Worm (Caenorhabditis elegans): Measurements from ENCODE around the gene glb-4.

glb-4 gene

DNA sequence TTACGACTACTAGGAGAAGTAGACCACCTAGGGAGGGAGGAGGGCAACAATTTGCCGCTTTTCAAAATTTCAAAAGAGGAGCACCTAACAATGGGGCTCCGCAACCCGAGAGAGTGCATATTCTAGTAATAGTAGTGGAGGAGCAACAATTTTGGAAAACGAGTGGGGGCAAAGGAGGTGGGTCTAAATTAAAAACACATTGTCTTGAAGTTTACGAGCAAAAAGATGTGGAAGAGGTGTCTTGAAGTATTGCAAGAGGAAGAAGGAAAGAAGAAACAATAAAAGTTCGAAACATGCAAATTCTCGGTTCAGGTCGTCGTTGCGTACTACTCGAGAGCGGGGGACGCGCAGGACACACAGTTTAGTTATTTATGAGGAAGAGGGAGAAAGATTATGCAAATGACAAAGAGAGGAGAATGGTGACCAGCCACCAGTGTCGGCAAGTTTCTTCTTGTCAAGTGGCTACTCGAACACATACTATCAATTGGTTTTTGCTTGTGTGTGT lies 46.8 kb downstream of the glb-4 start:
- no peak for TF ChIP-seq peb-1 (tag; optimal IDR thresholded peaks at IDR 0.05)
- TF ChIP-seq mab-5 (tag; optimal IDR thresholded peaks at IDR 0.05) = no peak
- TF ChIP-seq dmd-4 (tag; optimal IDR thresholded peaks at IDR 0.05) = no peak
- no peak for TF ChIP-seq elt-3 (tag; optimal IDR thresholded peaks at IDR 0.05)
- no peak for TF ChIP-seq alr-1 (tag; optimal IDR thresholded peaks at IDR 0.05)
- TF ChIP-seq nhr-237 (tag; optimal IDR thresholded peaks at IDR 0.05) = no peak
- TF ChIP-seq F13H6.1 (tag; optimal IDR thresholded peaks at IDR 0.05) = no peak
- TF ChIP-seq C34F6.9 (tag; optimal IDR thresholded peaks at IDR 0.05) = no peak
- no peak for TF ChIP-seq ztf-4 (tag; optimal IDR thresholded peaks at IDR 0.05)
- TF ChIP-seq zag-1 (tag; optimal IDR thresholded peaks at IDR 0.05) = no peak
- TF ChIP-seq gmeb-1 (tag; optimal IDR thresholded peaks at IDR 0.05) = no peak
- TF ChIP-seq lin-39 (tag; optimal IDR thresholded peaks at IDR 0.05) = no peak
- TF ChIP-seq mdl-1 (tag; optimal IDR thresholded peaks at IDR 0.05) = no peak
- no peak for TF ChIP-seq nhr-25 (tag; optimal IDR thresholded peaks at IDR 0.05)
- TF ChIP-seq ztf-11 (tag; optimal IDR thresholded peaks at IDR 0.05) = no peak
- no peak for TF ChIP-seq fos-1 (tag; optimal IDR thresholded peaks at IDR 0.05)
- TF ChIP-seq ceh-82 (tag; optimal IDR thresholded peaks at IDR 0.05) = no peak

All from whole organism, L2 larva.